5 fruit fly cellular contexts compared by ENCODE assay signal in genomic region chr3R:21853618-21854573, dm6.
A peak's percentile ranks its signal among the peaks of the same experiment; 100 is the strongest.
TF ChIP-seq lines count a peak whose summit lies in the region.

No protein-coding gene starts in this region.

TF ChIP-seq in whole organism, adult, 20 proteins besides CTCF, POLR2A, EP300 and RAD21 (continued from another document):
- TF ChIP-seq cnc (optimal IDR thresholded peaks at IDR 0.05; lab: Kevin White, UChicago) (no peak), CG1620 (GFP tag; optimal IDR thresholded peaks at IDR 0.05; lab: Kevin White, UChicago) (no peak), Clk (GFP tag; optimal IDR thresholded peaks at IDR 0.05; lab: Kevin White, UChicago) (peak; percentile 7)

TF ChIP-seq in whole organism, embryonic, 481 proteins besides CTCF, POLR2A, EP300 and RAD21 (continued from another document and continues in another):
- TF ChIP-seq CG12744 (GFP tag; optimal IDR thresholded peaks at IDR 0.05; lab: Kevin White, UChicago) (no peak), CG8290 (GFP tag; optimal IDR thresholded peaks at IDR 0.05; lab: Kevin White, UChicago) (no peak), CG8290 (tag; optimal IDR thresholded peaks at IDR 0.05; lab: Kevin White, UChicago) (peak in 1 of 2 experiments; percentile 37), hbn (GFP tag; IDR thresholded peaks at IDR 0.05; lab: Robert Waterston, UW; ENCODE audit: partially characterized antibody) (peak; percentile 28; the same call in 1 of the 2 replicates), CG33213 (GFP tag; optimal IDR thresholded peaks at IDR 0.05; lab: Kevin White, UChicago) (no peak), CG32767 (GFP tag; IDR thresholded peaks at IDR 0.05; lab: Robert Waterston, UW) (no peak), NC2β (GFP tag; optimal IDR thresholded peaks at IDR 0.05; lab: Kevin White, UChicago) (peak; percentile 14), CG2199 (GFP tag; IDR thresholded peaks at IDR 0.05; lab: Robert Waterston, UW) (peak; percentile 79; the same call in 2 of the 3 replicates), sd (tag; optimal IDR thresholded peaks at IDR 0.05; lab: Kevin White, UChicago) (peak; percentile 63), CG3281 (GFP tag; optimal IDR thresholded peaks at IDR 0.05; lab: Kevin White, UChicago) (peak; percentile 17), run (tag; optimal IDR thresholded peaks at IDR 0.05; lab: Kevin White, UChicago) (peak; percentile 8), D (optimal IDR thresholded peaks at IDR 0.05; lab: Kevin White, UChicago) (no peak), D (GFP tag; optimal IDR thresholded peaks at IDR 0.05; lab: Kevin White, UChicago) (no peak), Trl (optimal IDR thresholded peaks at IDR 0.05; lab: Kevin White, UChicago) (peak; percentile 95 to 98), Trl (GFP tag; optimal IDR thresholded peaks at IDR 0.05; lab: Kevin White, UChicago) (peak; percentile 63), CG13287 (GFP tag; IDR thresholded peaks at IDR 0.05; lab: Robert Waterston, UW; ENCODE audit: partially characterized antibody) (peak; percentile 49), CG13296 (GFP tag; optimal IDR thresholded peaks at IDR 0.05; lab: Kevin White, UChicago) (peak; percentile 15), Awh (GFP tag; IDR thresholded peaks at IDR 0.05; lab: Robert Waterston, UW) (0 out of 2 replicates have a peak, but pooled peaks have one; percentile 30), sob (GFP tag; IDR thresholded peaks at IDR 0.05; lab: Robert Waterston, UW) (peak; percentile 42; the same call in 1 of the 2 replicates), ash1 (GFP tag; optimal IDR thresholded peaks at IDR 0.05; lab: Kevin White, UChicago) (peak; percentile 11), Chrac-16 (GFP tag; optimal IDR thresholded peaks at IDR 0.05; lab: Kevin White, UChicago) (peak; percentile 1), Lim3 (GFP tag; IDR thresholded peaks at IDR 0.05; lab: Robert Waterston, UW) (no peak), CG34422 (GFP tag; IDR thresholded peaks at IDR 0.05; lab: Robert Waterston, UW) (peak; percentile 46; the same call in 1 of the 3 replicates), CG12769 (tag; optimal IDR thresholded peaks at IDR 0.05; lab: Kevin White, UChicago) (peak; percentile 80), CG11695 (GFP tag; IDR thresholded peaks at IDR 0.05; lab: Robert Waterston, UW) (0 out of 3 replicates have a peak, but pooled peaks have one; percentile 7), chinmo (GFP tag; IDR thresholded peaks at IDR 0.05; lab: Robert Waterston, UW; ENCODE audit: partially characterized antibody) (peak; percentile 94), Atf-2 (GFP tag; optimal IDR thresholded peaks at IDR 0.05; lab: Kevin White, UChicago) (peak; percentile 5), Bgb (GFP tag; IDR thresholded peaks at IDR 0.05; lab: Robert Waterston, UW; ENCODE audit: partially characterized antibody) (peak; percentile 28; the same call in 1 of the 2 replicates), Sin3A (optimal IDR thresholded peaks at IDR 0.05; lab: Kevin White, UChicago) (no peak)

TF ChIP-seq in whole organism, prepupa, 60 proteins besides CTCF, POLR2A, EP300 and RAD21 (continued from another document and continues in another):
- TF ChIP-seq Gug (GFP tag; IDR thresholded peaks at IDR 0.05; lab: Robert Waterston, UW) (no peak), CG7368 (GFP tag; optimal IDR thresholded peaks at IDR 0.05; lab: Kevin White, UChicago) (peak; percentile 35), Eip93F (GFP tag; optimal IDR thresholded peaks at IDR 0.05; lab: Kevin White, UChicago) (peak; percentile 78), CG6163 (GFP tag; IDR thresholded peaks at IDR 0.05; lab: Robert Waterston, UW) (peak; percentile 77; the same call in 2 of the 3 replicates), Sox15 (GFP tag; optimal IDR thresholded peaks at IDR 0.05; lab: Kevin White, UChicago) (no peak), fkh (GFP tag; optimal IDR thresholded peaks at IDR 0.05; lab: Kevin White, UChicago) (peak; percentile 90), net (GFP tag; optimal IDR thresholded peaks at IDR 0.05; lab: Kevin White, UChicago) (peak; percentile 43), CG11762 (GFP tag; optimal IDR thresholded peaks at IDR 0.05; lab: Kevin White, UChicago; ENCODE audit: insufficient read depth) (peak; percentile 69), CG6792 (GFP tag; optimal IDR thresholded peaks at IDR 0.05; lab: Kevin White, UChicago) (peak; percentile 31), CG11294 (GFP tag; IDR thresholded peaks at IDR 0.05; lab: Robert Waterston, UW) (no peak), salr (GFP tag; optimal IDR thresholded peaks at IDR 0.05; lab: Kevin White, UChicago) (no peak), acj6 (GFP tag; optimal IDR thresholded peaks at IDR 0.05; lab: Kevin White, UChicago) (no peak), Blimp-1 (GFP tag; optimal IDR thresholded peaks at IDR 0.05; lab: Kevin White, UChicago) (peak; percentile 15), Met (GFP tag; optimal IDR thresholded peaks at IDR 0.05; lab: Kevin White, UChicago) (peak; percentile 34), Hr38 (GFP tag; optimal IDR thresholded peaks at IDR 0.05; lab: Kevin White, UChicago) (no peak), CG8632 (GFP tag; optimal IDR thresholded peaks at IDR 0.05; lab: Kevin White, UChicago) (peak; percentile 61), CG32006 (GFP tag; optimal IDR thresholded peaks at IDR 0.05; lab: Kevin White, UChicago) (no peak), fd59A (GFP tag; optimal IDR thresholded peaks at IDR 0.05; lab: Kevin White, UChicago) (no peak), CG6808 (GFP tag; optimal IDR thresholded peaks at IDR 0.05; lab: Kevin White, UChicago) (peak; percentile 70), Sox102F (GFP tag; optimal IDR thresholded peaks at IDR 0.05; lab: Kevin White, UChicago) (peak; percentile 52), CG3032 (tag; optimal IDR thresholded peaks at IDR 0.05; lab: Kevin White, UChicago) (peak; percentile 16), CG4318 (GFP tag; optimal IDR thresholded peaks at IDR 0.05; lab: Kevin White, UChicago) (no peak), esn (GFP tag; optimal IDR thresholded peaks at IDR 0.05; lab: Kevin White, UChicago) (peak; percentile 28), topi (GFP tag; optimal IDR thresholded peaks at IDR 0.05; lab: Kevin White, UChicago) (peak; percentile 26), Hr39 (GFP tag; optimal IDR thresholded peaks at IDR 0.05; lab: Kevin White, UChicago) (no peak), CG10631 (GFP tag; optimal IDR thresholded peaks at IDR 0.05; lab: Kevin White, UChicago) (no peak), CG6854 (GFP tag; optimal IDR thresholded peaks at IDR 0.05; lab: Kevin White, UChicago) (peak; percentile 71), CG10669 (GFP tag; optimal IDR thresholded peaks at IDR 0.05; lab: Kevin White, UChicago) (peak; percentile 7), CG31627 (GFP tag; optimal IDR thresholded peaks at IDR 0.05; lab: Kevin White, UChicago) (no peak), Eip75B (GFP tag; optimal IDR thresholded peaks at IDR 0.05; lab: Kevin White, UChicago) (peak; percentile 76), CG1621 (tag; optimal IDR thresholded peaks at IDR 0.05; lab: Kevin White, UChicago) (peak; percentile 19), Ets96B (tag; optimal IDR thresholded peaks at IDR 0.05; lab: Kevin White, UChicago) (no peak), svp (GFP tag; lab: Kevin White, UChicago) (peak; percentile 96), Eip78C (GFP tag; lab: Kevin White, UChicago) (peak; percentile 79)

TF ChIP-seq in whole organism, pupa, 21 proteins besides CTCF, POLR2A, EP300 and RAD21 (continued from another document):
- TF ChIP-seq D1 (tag; optimal IDR thresholded peaks at IDR 0.05; lab: Kevin White, UChicago) (no peak), Ets98B (GFP tag; IDR thresholded peaks at IDR 0.05; lab: Robert Waterston, UW) (peak; percentile 68; the same call in 1 of the 2 replicates)
TF ChIP-seq in whole organism, pupa: peak in this region for 16.

TF ChIP-seq in whole organism, wandering third instar larva, 38 proteins besides CTCF, POLR2A, EP300 and RAD21 (continued from another document):
- no peak for TF ChIP-seq usp (GFP tag; optimal IDR thresholded peaks at IDR 0.05; lab: Kevin White, UChicago)
- no peak for TF ChIP-seq dsf (GFP tag; optimal IDR thresholded peaks at IDR 0.05; lab: Kevin White, UChicago; ENCODE audit: borderline replicate concordance)
- TF ChIP-seq woc (GFP tag; optimal IDR thresholded peaks at IDR 0.05; lab: Kevin White, UChicago) = peak; percentile 38
- peak; percentile 31 to 64 for TF ChIP-seq foxo (GFP tag; optimal IDR thresholded peaks at IDR 0.05; lab: Kevin White, UChicago)
- peak; percentile 48 for TF ChIP-seq N (GFP tag; optimal IDR thresholded peaks at IDR 0.05; lab: Kevin White, UChicago)
- peak; percentile 91 for TF ChIP-seq Rel (GFP tag; optimal IDR thresholded peaks at IDR 0.05; lab: Kevin White, UChicago)
- no peak for TF ChIP-seq Rel (tag; optimal IDR thresholded peaks at IDR 0.05; lab: Kevin White, UChicago)
- TF ChIP-seq CG32264 (GFP tag; optimal IDR thresholded peaks at IDR 0.05; lab: Kevin White, UChicago) = peak; percentile 15
- TF ChIP-seq dmrt93B (GFP tag; optimal IDR thresholded peaks at IDR 0.05; lab: Kevin White, UChicago) = no peak
- TF ChIP-seq Dif (GFP tag; optimal IDR thresholded peaks at IDR 0.05; lab: Kevin White, UChicago; ENCODE audit: partially characterized antibody) = peak; percentile 94
